Fruit fly (Drosophila melanogaster) whole organism, pupa: Measurements from ENCODE around the gene Prat.

ENCODE experiments used
- CG17806 ChIP-seq: fragments of 200-800 bp; sonication (Bioruptor generic); optimal IDR thresholded peaks from 2 replicates; lab custom pipeline; 2018; ENCODE audit warnings: missing biosample characterization, mild to moderate bottlenecking, missing genetic modification characterization, moderate library complexity
- CG4496 ChIP-seq: fragments of 200-800 bp; sonication (Bioruptor generic); IDR thresholded peaks from 3 replicates; pipeline ENCODE4 v1.3.6; 2022; ENCODE audit warnings: missing biosample characterization, missing genetic modification characterization
- CG8301 ChIP-seq: fragments of 200-800 bp; sonication (Bioruptor generic); optimal IDR thresholded peaks from 2 replicates; lab custom pipeline; 2018; ENCODE audit warnings: missing biosample characterization, mild to moderate bottlenecking, missing genetic modification characterization
- EcR ChIP-seq: fragments of 200-800 bp; sonication (Bioruptor generic); optimal IDR thresholded peaks from 3 replicates; lab custom pipeline; 2019; ENCODE audit warnings: missing biosample characterization, missing genetic modification characterization, mild to moderate bottlenecking, moderate library complexity, missing genetic modification reagents
- rn ChIP-seq: fragments of 200-800 bp; sonication (Bioruptor generic); IDR thresholded peaks from 2 replicates; pipeline ENCODE4 v1.3.6; 2022; ENCODE audit warnings: missing biosample characterization, missing genetic modification characterization

- TF ChIP-seq CG4496 (no peak), EcR (GFP tag; lab: Kevin White, UChicago) (no peak), rn (GFP tag; lab: Robert Waterston, UW) (no peak), CG17806 (no peak), CG8301 (tag; lab: Kevin White, UChicago) (no peak)
Measured at dm6 chr3R:7913139-7913538, 1.6 kb upstream of the Prat start, which contains the start of gene Rfk.
